Worm (Caenorhabditis elegans) whole organism, L3 larva: ENCODE data around the gene F09G8.7.

Source experiments
- R02D3.7 ChIP-seq: fragments of 150-350 bp; optimal IDR thresholded peaks from 2 replicates; lab custom pipeline; 2014; ENCODE audit warnings: missing biosample characterization, missing genetic modification characterization
- ZK546.5 ChIP-seq: sonication (generic microtip); optimal IDR thresholded peaks from 2 replicates; lab custom pipeline; 2017; ENCODE audit warnings: missing biosample characterization, missing genetic modification characterization
- aly-2 ChIP-seq: fragments of 150-350 bp; optimal IDR thresholded peaks from 2 replicates; lab custom pipeline; 2014; ENCODE audit warnings: missing biosample characterization, missing genetic modification characterization
- ama-1 ChIP-seq: fragments of 150-350 bp; optimal IDR thresholded peaks from 2 replicates; lab custom pipeline; 2018
- ceh-16 ChIP-seq: sonication (generic microtip); optimal IDR thresholded peaks from 2 replicates; lab custom pipeline; 2017; ENCODE audit warnings: missing biosample characterization, missing genetic modification characterization
- ceh-28 ChIP-seq: fragments of 150-350 bp; optimal IDR thresholded peaks from 2 replicates; lab custom pipeline; 2014; ENCODE audit warnings: missing biosample characterization, missing genetic modification reagents, missing genetic modification characterization
- ceh-82 ChIP-seq: fragments of 150-350 bp; optimal IDR thresholded peaks from 2 replicates; lab custom pipeline; 2014; ENCODE audit warnings: missing biosample characterization, missing genetic modification characterization
- ceh-9 ChIP-seq: sonication (generic microtip); optimal IDR thresholded peaks from 2 replicates; lab custom pipeline; 2018; ENCODE audit warnings: missing biosample characterization, missing genetic modification characterization
- daf-12 ChIP-seq: fragments of 150-350 bp; optimal IDR thresholded peaks from 2 replicates; lab custom pipeline; 2014; ENCODE audit warnings: missing biosample characterization, missing genetic modification reagents, missing genetic modification characterization
- egl-27 ChIP-seq: sonication (generic microtip); optimal IDR thresholded peaks from 4 replicates; lab custom pipeline; 2017; ENCODE audit warnings: missing biosample characterization, missing genetic modification reagents, missing genetic modification characterization
- egl-5 ChIP-seq: fragments of 150-350 bp; optimal IDR thresholded peaks from 2 replicates; lab custom pipeline; 2017; ENCODE audit warnings: missing biosample characterization, missing genetic modification reagents, missing genetic modification characterization, inconsistent platforms
- elt-1 ChIP-seq: fragments of 150-350 bp; optimal IDR thresholded peaks from 2 replicates; lab custom pipeline; 2014; ENCODE audit warnings: missing biosample characterization, missing genetic modification characterization
- elt-2 ChIP-seq: sonication (generic microtip); optimal IDR thresholded peaks from 2 replicates; lab custom pipeline; 2016; ENCODE audit warnings: missing genetic modification reagents, mild to moderate bottlenecking, missing genetic modification characterization, missing compliant biosample characterization
- elt-3 ChIP-seq, 3 experiments: fragments of 150-350 bp in 1 of 3; sonication (generic microtip) in 2 of 3; optimal IDR thresholded peaks; 2 replicates in 2 of 3; 4 replicates in 1 of 3; lab custom pipeline; 2014 to 2017; ENCODE audit warnings: missing biosample characterization in 3 of 3, missing genetic modification characterization in 3 of 3
- eor-1 ChIP-seq, 2 experiments: fragments of 150-350 bp; optimal IDR thresholded peaks; 2 replicates each; lab custom pipeline; 2014 to 2018; ENCODE audit warnings: missing biosample characterization in 2 of 2, missing genetic modification characterization in 2 of 2
- fkh-10 ChIP-seq: sonication (generic microtip); optimal IDR thresholded peaks from 2 replicates; lab custom pipeline; 2017; ENCODE audit warnings: missing biosample characterization, missing genetic modification reagents, missing genetic modification characterization
- fkh-2 ChIP-seq: fragments of 150-350 bp; optimal IDR thresholded peaks from 2 replicates; lab custom pipeline; 2014; ENCODE audit warnings: missing biosample characterization, missing genetic modification reagents, missing genetic modification characterization
- fos-1 ChIP-seq: fragments of 150-350 bp; optimal IDR thresholded peaks from 2 replicates; lab custom pipeline; 2014; ENCODE audit warnings: missing biosample characterization, missing genetic modification characterization
- hmg-11 ChIP-seq: sonication (generic microtip); optimal IDR thresholded peaks from 2 replicates; lab custom pipeline; 2016; ENCODE audit warnings: missing genetic modification characterization, missing compliant biosample characterization
- jun-1 ChIP-seq: fragments of 150-350 bp; optimal IDR thresholded peaks from 2 replicates; lab custom pipeline; 2014; ENCODE audit warnings: missing biosample characterization, missing genetic modification reagents, missing genetic modification characterization
- lin-15B ChIP-seq: fragments of 150-350 bp; optimal IDR thresholded peaks from 2 replicates; lab custom pipeline; 2014; ENCODE audit warnings: missing biosample characterization, missing genetic modification characterization
- lin-39 ChIP-seq: fragments of 150-350 bp; optimal IDR thresholded peaks from 2 replicates; lab custom pipeline; 2018; ENCODE audit warnings: missing biosample characterization, missing genetic modification reagents, missing genetic modification characterization
- lsy-12 ChIP-seq: sonication (generic microtip); optimal IDR thresholded peaks from 2 replicates; lab custom pipeline; 2016; ENCODE audit warnings: mild to moderate bottlenecking, missing genetic modification characterization, missing compliant biosample characterization
- mdl-1 ChIP-seq: fragments of 150-350 bp; optimal IDR thresholded peaks from 2 replicates; lab custom pipeline; 2014; ENCODE audit warnings: missing biosample characterization, missing genetic modification characterization
- mml-1 ChIP-seq: fragments of 150-350 bp; sonication (generic microtip); optimal IDR thresholded peaks from 3 replicates; lab custom pipeline; 2014; ENCODE audit warnings: missing biosample characterization, missing genetic modification characterization
- nfya-1 ChIP-seq: sonication (generic microtip); optimal IDR thresholded peaks from 2 replicates; lab custom pipeline; 2017; ENCODE audit warnings: missing genetic modification characterization, mild to moderate bottlenecking, missing compliant biosample characterization, antibody characterized with exemption, moderate library complexity; ENCODE audit not compliant: insufficient read depth
- nhr-11 ChIP-seq: fragments of 150-350 bp; optimal IDR thresholded peaks from 2 replicates; lab custom pipeline; 2014; ENCODE audit warnings: missing biosample characterization, missing genetic modification characterization
- nhr-12 ChIP-seq: fragments of 150-350 bp; optimal IDR thresholded peaks from 2 replicates; lab custom pipeline; 2014; ENCODE audit warnings: missing biosample characterization, missing genetic modification characterization
- nhr-23 ChIP-seq: fragments of 150-350 bp; optimal IDR thresholded peaks from 2 replicates; lab custom pipeline; 2014; ENCODE audit warnings: missing biosample characterization, missing genetic modification reagents, missing genetic modification characterization
- nhr-237 ChIP-seq: fragments of 150-350 bp; optimal IDR thresholded peaks from 2 replicates; lab custom pipeline; 2014; ENCODE audit warnings: missing biosample characterization, missing genetic modification characterization
- nhr-25 ChIP-seq: sonication (generic microtip); optimal IDR thresholded peaks from 2 replicates; lab custom pipeline; 2017; ENCODE audit warnings: missing biosample characterization, missing genetic modification characterization
- nhr-28 ChIP-seq: fragments of 150-350 bp; optimal IDR thresholded peaks from 2 replicates; lab custom pipeline; 2014; ENCODE audit warnings: missing biosample characterization, missing genetic modification characterization
- nhr-43 ChIP-seq: sonication (generic microtip); optimal IDR thresholded peaks from 2 replicates; lab custom pipeline; 2016; ENCODE audit warnings: mild to moderate bottlenecking, missing genetic modification characterization, missing compliant biosample characterization; ENCODE audit not compliant: poor library complexity, severe bottlenecking
- nhr-67 ChIP-seq: fragments of 150-350 bp; optimal IDR thresholded peaks from 2 replicates; lab custom pipeline; 2014; ENCODE audit warnings: missing biosample characterization, missing genetic modification characterization
- nhr-76 ChIP-seq: fragments of 150-350 bp; sonication (generic microtip); optimal IDR thresholded peaks from 5 replicates; lab custom pipeline; 2014; ENCODE audit warnings: missing biosample characterization, missing genetic modification characterization
- nhr-77 ChIP-seq: fragments of 150-350 bp; optimal IDR thresholded peaks from 2 replicates; lab custom pipeline; 2014; ENCODE audit warnings: missing biosample characterization, missing genetic modification characterization
- pha-4 ChIP-seq: fragments of 150-350 bp; optimal IDR thresholded peaks from 2 replicates; lab custom pipeline; 2014; ENCODE audit warnings: missing biosample characterization, missing genetic modification reagents, missing genetic modification characterization
- pqm-1 ChIP-seq: fragments of 150-350 bp; optimal IDR thresholded peaks from 2 replicates; lab custom pipeline; 2017; ENCODE audit warnings: missing biosample characterization, missing genetic modification characterization, inconsistent platforms
- sea-2 ChIP-seq: fragments of 150-350 bp; sonication (generic microtip); optimal IDR thresholded peaks from 4 replicates; lab custom pipeline; 2014; ENCODE audit warnings: missing biosample characterization, missing genetic modification reagents, missing genetic modification characterization
- skn-1 ChIP-seq: fragments of 150-350 bp; optimal IDR thresholded peaks from 2 replicates; lab custom pipeline; 2014; ENCODE audit warnings: missing biosample characterization, missing genetic modification characterization
- snpc-4 ChIP-seq: fragments of 150-350 bp; optimal IDR thresholded peaks from 2 replicates; lab custom pipeline; 2014; ENCODE audit warnings: missing biosample characterization, missing genetic modification characterization
- tbx-2 ChIP-seq: sonication (generic microtip); optimal IDR thresholded peaks from 2 replicates; lab custom pipeline; 2016; ENCODE audit warnings: mild to moderate bottlenecking, missing genetic modification characterization, missing compliant biosample characterization
- unc-39 ChIP-seq: sonication (generic microtip); optimal IDR thresholded peaks from 4 replicates; lab custom pipeline; 2017; ENCODE audit warnings: missing biosample characterization, missing genetic modification characterization
- unc-62 ChIP-seq: fragments of 150-350 bp; sonication (generic microtip); optimal IDR thresholded peaks from 4 replicates; lab custom pipeline; 2014; ENCODE audit warnings: missing biosample characterization, missing genetic modification reagents, missing genetic modification characterization
- zag-1 ChIP-seq: fragments of 150-350 bp; optimal IDR thresholded peaks from 2 replicates; lab custom pipeline; 2014; ENCODE audit warnings: missing biosample characterization, missing genetic modification characterization
- ztf-11 ChIP-seq: fragments of 150-350 bp; optimal IDR thresholded peaks from 2 replicates; lab custom pipeline; 2014; ENCODE audit warnings: missing biosample characterization, missing genetic modification characterization
- ztf-4 ChIP-seq: fragments of 150-350 bp; optimal IDR thresholded peaks from 2 replicates; lab custom pipeline; 2014; ENCODE audit warnings: missing biosample characterization, missing genetic modification characterization

F09G8.7 gene

ce11 chrIII:8268296-8268695 lies at the start of gene F09G8.7, which contains the start of gene crn-7:
TSS of gene F09G8.7 (minus strand) at chrIII:8268355.
TSS of gene crn-7 (plus strand) at chrIII:8268531.
- TF ChIP-seq unc-39 (no peak), ceh-82 (tag; lab: Kevin White, UChicago) (no peak), mml-1 (no peak), hmg-11 (tag; lab: Kevin White, UChicago) (no peak), sea-2 (GFP tag; lab: Kevin White, UChicago) (no peak), lsy-12 (tag; lab: Kevin White, UChicago) (no peak), nhr-237 (tag; lab: Kevin White, UChicago) (no peak), R02D3.7 (no peak), ceh-9 (tag; lab: Kevin White, UChicago) (no peak), skn-1 (tag; lab: Kevin White, UChicago) (no peak), daf-12 (no peak), elt-1 (tag; lab: Kevin White, UChicago) (no peak), unc-62 (GFP tag; lab: Kevin White, UChicago) (no peak), fkh-10 (GFP tag; lab: Kevin White, UChicago) (no peak), elt-3 (tag; optimal IDR thresholded peaks at IDR 0.05; lab: Kevin White, UChicago) (no peak), nhr-77 (tag; lab: Kevin White, UChicago) (no peak), jun-1 (tag; lab: Kevin White, UChicago) (no peak), snpc-4 (tag; lab: Kevin White, UChicago) (peak; percentile 26), ztf-11 (tag; lab: Kevin White, UChicago) (no peak), nhr-76 (tag; lab: Kevin White, UChicago) (no peak), lin-15B (tag; lab: Kevin White, UChicago) (peak; percentile 71), pqm-1 (tag; lab: Kevin White, UChicago) (no peak), mdl-1 (tag; lab: Kevin White, UChicago) (no peak), nhr-11 (tag; lab: Kevin White, UChicago) (no peak), nhr-28 (no peak), ceh-28 (tag; lab: Kevin White, UChicago) (no peak), eor-1 (tag; optimal IDR thresholded peaks at IDR 0.05; lab: Kevin White, UChicago) (no peak), egl-5 (tag; lab: Kevin White, UChicago) (no peak), ztf-4 (tag; lab: Kevin White, UChicago) (no peak), lin-39 (tag; lab: Kevin White, UChicago) (no peak), fkh-2 (tag; lab: Kevin White, UChicago) (no peak), nhr-12 (tag; lab: Kevin White, UChicago) (no peak), egl-27 (no peak), nhr-43 (no peak), nhr-23 (tag; lab: Kevin White, UChicago) (peak; percentile 42), tbx-2 (no peak), nhr-25 (tag; lab: Kevin White, UChicago) (peak; percentile 9), aly-2 (tag; lab: Kevin White, UChicago) (no peak), pha-4 (tag; lab: Kevin White, UChicago) (peak; percentile 61), ama-1 (lab: Kevin White, UChicago) (no peak), ZK546.5 (tag; lab: Kevin White, UChicago) (no peak), elt-2 (tag; lab: Kevin White, UChicago) (no peak), zag-1 (tag; lab: Kevin White, UChicago) (no peak), nfya-1 (tag; lab: Kevin White, UChicago) (peak; percentile 51), ceh-16 (no peak), fos-1 (no peak), nhr-67 (tag; lab: Kevin White, UChicago) (no peak)
- TF ChIP-seq, all 47 proteins: peak for 6
